Worm (Caenorhabditis elegans) whole organism, L3 larva: ENCODE data around the gene dnj-2.

Source experiments
- mdl-1 ChIP-seq: fragments of 150-350 bp; optimal IDR thresholded peaks from 2 replicates; lab custom pipeline; 2014; ENCODE audit warnings: missing biosample characterization, missing genetic modification characterization
- mml-1 ChIP-seq: fragments of 150-350 bp; sonication (generic microtip); optimal IDR thresholded peaks from 3 replicates; lab custom pipeline; 2014; ENCODE audit warnings: missing biosample characterization, missing genetic modification characterization

ce11 chrIV:11329269-11329668 lies 15.5 kb upstream of the dnj-2 start, which contains the start of gene leo-1:
- TF ChIP-seq mml-1 (no peak), mdl-1 (tag; lab: Kevin White, UChicago) (no peak)
